Fruit fly (Drosophila melanogaster) Kc167 (cell line): ENCODE results near the gene CG16903.

Experiments
- Sin3A ChIP-seq: fragments of >200 bp; optimal IDR thresholded peaks from 2 replicates; lab custom pipeline; 2018; ENCODE audit warnings: missing external identifiers
- ttk ChIP-seq: sonication (Bioruptor generic); optimal IDR thresholded peaks from 2 replicates; lab custom pipeline; 2017; ENCODE audit warnings: missing external identifiers

DNA sequence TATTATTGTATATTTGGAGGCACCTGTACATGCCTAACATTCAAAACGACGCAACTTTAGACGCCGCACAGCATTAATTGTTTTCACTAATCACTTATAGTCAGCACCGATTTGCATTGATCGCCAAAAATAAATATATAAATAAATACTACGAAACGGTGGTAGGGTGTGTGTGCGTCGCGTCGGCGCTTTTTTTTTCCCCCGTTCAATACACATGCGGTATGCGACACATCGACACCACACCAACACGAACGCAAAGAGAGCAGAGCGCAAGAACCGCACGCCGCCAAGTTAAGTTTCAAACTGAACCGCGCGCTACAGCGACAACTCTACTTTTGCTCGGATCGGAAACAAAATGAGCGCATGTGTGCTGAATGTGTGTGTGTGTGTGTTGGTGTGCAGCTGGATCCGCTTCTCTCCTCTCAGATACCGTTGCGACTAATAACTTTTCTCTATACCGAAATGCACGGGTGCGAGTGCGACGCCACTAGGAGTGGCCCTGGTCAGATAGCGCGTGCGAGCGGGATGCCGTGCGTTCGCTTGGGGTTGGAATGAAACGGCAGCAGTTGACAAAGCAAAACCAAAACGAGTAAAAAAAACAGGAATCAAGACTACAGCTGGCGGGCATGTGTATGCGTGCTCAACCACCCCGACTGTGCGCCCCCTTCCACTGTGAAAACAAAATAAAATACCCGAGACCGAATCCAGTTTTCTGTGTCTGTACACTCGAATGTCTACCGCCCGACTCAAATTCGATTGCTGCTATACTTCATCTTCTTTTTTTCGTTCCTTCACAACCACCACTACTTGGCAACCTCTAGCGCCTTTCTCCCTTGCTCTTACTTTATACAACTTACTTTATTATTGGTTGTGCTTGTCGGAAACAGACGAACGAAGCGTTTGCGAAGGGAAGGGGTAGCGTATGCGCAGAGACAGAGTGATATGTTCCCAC lies 43.1 kb upstream of the CG16903 start, which contains the start of gene ph-d:
- TF ChIP-seq Sin3A (lab: Kevin White, UChicago) (no peak), ttk (no peak)
